Worm (Caenorhabditis elegans) whole organism, mixed stage, embryonic: ENCODE measurements around the gene dnj-5.

ENCODE experiments used
- M03D4.4 ChIP-seq: sonication (generic microtip); optimal IDR thresholded peaks from 2 replicates; lab custom pipeline; 2017; ENCODE audit warnings: mild to moderate bottlenecking, missing genetic modification characterization, missing compliant biosample characterization
- blmp-1 ChIP-seq: fragments of 150-350 bp; optimal IDR thresholded peaks from 2 replicates; lab custom pipeline; 2014; ENCODE audit warnings: missing biosample characterization, missing genetic modification characterization
- ceh-39 ChIP-seq: fragments of 150-350 bp; optimal IDR thresholded peaks from 2 replicates; lab custom pipeline; 2014; ENCODE audit warnings: missing biosample characterization, missing genetic modification characterization
- ceh-43 ChIP-seq: fragments of 200-800 bp; sonication (Bioruptor generic); optimal IDR thresholded peaks from 2 replicates; lab custom pipeline; 2018; ENCODE audit warnings: mild to moderate bottlenecking, missing genetic modification characterization, moderate library complexity, missing compliant biosample characterization
- ceh-83 ChIP-seq: fragments of 200-800 bp; sonication (Bioruptor generic); optimal IDR thresholded peaks from 2 replicates; lab custom pipeline; 2018; ENCODE audit warnings: mild to moderate bottlenecking, missing genetic modification characterization, missing compliant biosample characterization
- ces-1 ChIP-seq: fragments of 150-350 bp; optimal IDR thresholded peaks from 2 replicates; lab custom pipeline; 2014; ENCODE audit warnings: missing biosample characterization, missing genetic modification reagents, missing genetic modification characterization
- drap-1 ChIP-seq: fragments of 200-800 bp; sonication (Bioruptor generic); optimal IDR thresholded peaks from 3 replicates; lab custom pipeline; 2018; ENCODE audit warnings: mild to moderate bottlenecking, missing genetic modification characterization, missing compliant biosample characterization
- elt-1 ChIP-seq: sonication (generic microtip); optimal IDR thresholded peaks from 2 replicates; lab custom pipeline; 2017; ENCODE audit warnings: missing genetic modification characterization, mild to moderate bottlenecking, missing compliant biosample characterization, antibody characterized with exemption, moderate library complexity, borderline replicate concordance; ENCODE audit not compliant: insufficient read depth
- elt-3 ChIP-seq: fragments of 150-350 bp; optimal IDR thresholded peaks from 2 replicates; lab custom pipeline; 2014; ENCODE audit warnings: missing biosample characterization, missing genetic modification characterization
- flh-1 ChIP-seq: fragments of 200-800 bp; sonication (Bioruptor generic); optimal IDR thresholded peaks from 2 replicates; lab custom pipeline; 2018; ENCODE audit warnings: mild to moderate bottlenecking, missing genetic modification characterization, moderate library complexity, missing compliant biosample characterization
- ham-2 ChIP-seq: fragments of 200-800 bp; sonication (Bioruptor generic); optimal IDR thresholded peaks from 2 replicates; lab custom pipeline; 2018; ENCODE audit warnings: mild to moderate bottlenecking, missing genetic modification characterization, missing compliant biosample characterization
- hlh-1 ChIP-seq: fragments of 150-350 bp; optimal IDR thresholded peaks from 2 replicates; lab custom pipeline; 2014; ENCODE audit warnings: missing biosample characterization, missing genetic modification reagents, missing genetic modification characterization
- lin-13 ChIP-seq: fragments of 150-350 bp; optimal IDR thresholded peaks from 2 replicates; lab custom pipeline; 2014; ENCODE audit warnings: missing biosample characterization, missing genetic modification characterization
- lin-32 ChIP-seq: fragments of 200-800 bp; sonication (Bioruptor generic); optimal IDR thresholded peaks from 2 replicates; lab custom pipeline; 2018; ENCODE audit warnings: mild to moderate bottlenecking, missing genetic modification characterization, missing compliant biosample characterization
- lsy-2 ChIP-seq: fragments of 150-350 bp; optimal IDR thresholded peaks from 2 replicates; lab custom pipeline; 2014; ENCODE audit warnings: missing biosample characterization, missing genetic modification characterization
- mab-5 ChIP-seq: fragments of 150-350 bp; optimal IDR thresholded peaks from 2 replicates; lab custom pipeline; 2014; ENCODE audit warnings: missing biosample characterization, missing genetic modification characterization
- mep-1 ChIP-seq: fragments of 150-350 bp; optimal IDR thresholded peaks from 2 replicates; lab custom pipeline; 2017; ENCODE audit warnings: missing biosample characterization, missing genetic modification reagents, missing genetic modification characterization, inconsistent platforms
- mls-2 ChIP-seq: sonication (generic microtip); optimal IDR thresholded peaks from 2 replicates; lab custom pipeline; 2016; ENCODE audit warnings: mild to moderate bottlenecking, missing genetic modification characterization, moderate library complexity, missing compliant biosample characterization
- nhr-12 ChIP-seq: fragments of 150-350 bp; optimal IDR thresholded peaks from 2 replicates; lab custom pipeline; 2014; ENCODE audit warnings: missing biosample characterization, missing genetic modification characterization
- nhr-2 ChIP-seq: fragments of 150-350 bp; optimal IDR thresholded peaks from 2 replicates; lab custom pipeline; 2014; ENCODE audit warnings: missing biosample characterization, missing genetic modification characterization
- nhr-237 ChIP-seq: fragments of 150-350 bp; optimal IDR thresholded peaks from 2 replicates; lab custom pipeline; 2014; ENCODE audit warnings: missing biosample characterization, missing genetic modification characterization
- nhr-28 ChIP-seq: fragments of 150-350 bp; optimal IDR thresholded peaks from 2 replicates; lab custom pipeline; 2014; ENCODE audit warnings: missing biosample characterization, missing genetic modification characterization
- nhr-76 ChIP-seq: sonication (generic microtip); optimal IDR thresholded peaks from 2 replicates; lab custom pipeline; 2017; ENCODE audit warnings: missing biosample characterization, missing genetic modification characterization
- pha-4 ChIP-seq: fragments of 150-350 bp; optimal IDR thresholded peaks from 2 replicates; lab custom pipeline; 2018; ENCODE audit warnings: missing biosample characterization, missing genetic modification reagents, missing genetic modification characterization
- sem-2 ChIP-seq: fragments of 200-800 bp; sonication (Bioruptor generic); optimal IDR thresholded peaks from 2 replicates; lab custom pipeline; 2018; ENCODE audit warnings: mild to moderate bottlenecking, missing genetic modification characterization, missing compliant biosample characterization
- snpc-4 ChIP-seq: fragments of 150-350 bp; optimal IDR thresholded peaks from 2 replicates; lab custom pipeline; 2014; ENCODE audit warnings: missing biosample characterization, missing genetic modification characterization
- sptf-1 ChIP-seq: sonication (generic microtip); optimal IDR thresholded peaks from 2 replicates; lab custom pipeline; 2017; ENCODE audit warnings: mild to moderate bottlenecking, missing genetic modification characterization, moderate library complexity, missing compliant biosample characterization
- tbx-8 ChIP-seq: fragments of 200-800 bp; sonication (Bioruptor generic); optimal IDR thresholded peaks from 2 replicates; lab custom pipeline; 2018; ENCODE audit warnings: mild to moderate bottlenecking, missing genetic modification characterization, moderate library complexity, missing compliant biosample characterization
- unc-120 ChIP-seq: sonication (generic microtip); optimal IDR thresholded peaks from 2 replicates; lab custom pipeline; 2017; ENCODE audit warnings: missing genetic modification characterization, missing compliant biosample characterization; ENCODE audit not compliant: poor library complexity, severe bottlenecking
- unc-39 ChIP-seq: fragments of 150-350 bp; optimal IDR thresholded peaks from 2 replicates; lab custom pipeline; 2014; ENCODE audit warnings: missing biosample characterization, missing genetic modification characterization
- unc-62 ChIP-seq: fragments of 150-350 bp; optimal IDR thresholded peaks from 2 replicates; lab custom pipeline; 2014; ENCODE audit warnings: missing biosample characterization, missing genetic modification reagents, missing genetic modification characterization
- zip-8 ChIP-seq: fragments of 150-350 bp; optimal IDR thresholded peaks from 2 replicates; lab custom pipeline; 2014; ENCODE audit warnings: missing biosample characterization, missing genetic modification characterization
- ztf-11 ChIP-seq: fragments of 150-350 bp; optimal IDR thresholded peaks from 2 replicates; lab custom pipeline; 2014; ENCODE audit warnings: missing biosample characterization, missing genetic modification characterization

dnj-5 gene

ce11 chrII:6876957-6877356, 18.9 kb upstream of the dnj-5 start, which contains the start of gene slc-36.5:
TSS of gene slc-36.5 (minus strand) at chrII:6877057.
- TF ChIP-seq hlh-1 (no peak), nhr-237 (no peak), ceh-83 (no peak), ztf-11 (tag; lab: Kevin White, UChicago) (no peak), mls-2 (tag; lab: Kevin White, UChicago) (no peak), lsy-2 (tag; lab: Kevin White, UChicago) (no peak), blmp-1 (no peak), ceh-39 (tag; lab: Kevin White, UChicago) (no peak), snpc-4 (tag; lab: Kevin White, UChicago) (no peak)

ce11 chrII:6872493-6872892, 14.4 kb upstream of the dnj-5 start, which contains the start of gene C44B7.5:
TSS of gene C44B7.5 (minus strand) at chrII:6872593.
- no peak for TF ChIP-seq lin-32
- no peak for TF ChIP-seq ces-1 (GFP tag; lab: Kevin White, UChicago)
- no peak for TF ChIP-seq elt-1
- TF ChIP-seq hlh-1: no peak
- no peak for TF ChIP-seq zip-8 (tag; lab: Kevin White, UChicago)
- no peak for TF ChIP-seq unc-120
- no peak for TF ChIP-seq nhr-237
- no peak for TF ChIP-seq blmp-1

- TF ChIP-seq mep-1 (no peak), flh-1 (no peak), hlh-1 (peak; percentile 62)
- TF ChIP-seq, all 35 proteins: peak for 1
Measured at ce11 chrII:6870803-6871202, 12.7 kb upstream of the dnj-5 start, which contains the start of gene clhm-1. TSS of gene clhm-1 (minus strand) at chrII:6871009.

DNA sequence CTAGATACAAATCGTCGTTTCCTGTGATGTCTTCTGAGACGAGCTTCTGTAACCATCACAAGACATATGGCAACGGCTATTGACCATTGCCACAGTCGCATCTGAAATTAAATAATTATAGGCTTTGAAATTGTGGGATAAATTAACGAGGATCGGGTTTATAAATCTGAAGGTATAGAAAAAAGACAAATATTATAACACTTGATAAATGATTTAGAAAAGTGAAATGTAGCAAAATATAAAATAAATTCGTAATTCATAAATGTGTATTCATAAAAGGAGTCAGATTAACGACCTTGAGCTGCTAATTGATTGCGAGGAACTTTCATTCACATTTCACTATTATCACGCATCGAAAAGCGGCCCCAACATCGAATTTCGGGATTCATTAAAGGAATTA, 5.6 kb upstream of the dnj-5 start, which contains the start of gene aff-1:
Gene aff-1 (minus strand): TSS at position 101 of the 400 bp plus-strand sequence.
- TF ChIP-seq pha-4 (tag; lab: Kevin White, UChicago) (no peak), sptf-1 (tag; lab: Kevin White, UChicago) (no peak), nhr-76 (no peak), nhr-28 (tag; lab: Kevin White, UChicago) (no peak), sem-2 (GFP tag; lab: Kevin White, UChicago) (no peak), elt-1 (no peak), lin-32 (no peak), lsy-2 (tag; lab: Kevin White, UChicago) (no peak), flh-1 (no peak), ceh-83 (no peak), M03D4.4 (no peak), nhr-2 (tag; lab: Kevin White, UChicago) (no peak), unc-39 (tag; lab: Kevin White, UChicago) (no peak), snpc-4 (tag; lab: Kevin White, UChicago) (no peak), elt-3 (tag; lab: Kevin White, UChicago) (no peak), hlh-1 (no peak), mep-1 (no peak), tbx-8 (GFP tag; lab: Kevin White, UChicago) (no peak)

DNA sequence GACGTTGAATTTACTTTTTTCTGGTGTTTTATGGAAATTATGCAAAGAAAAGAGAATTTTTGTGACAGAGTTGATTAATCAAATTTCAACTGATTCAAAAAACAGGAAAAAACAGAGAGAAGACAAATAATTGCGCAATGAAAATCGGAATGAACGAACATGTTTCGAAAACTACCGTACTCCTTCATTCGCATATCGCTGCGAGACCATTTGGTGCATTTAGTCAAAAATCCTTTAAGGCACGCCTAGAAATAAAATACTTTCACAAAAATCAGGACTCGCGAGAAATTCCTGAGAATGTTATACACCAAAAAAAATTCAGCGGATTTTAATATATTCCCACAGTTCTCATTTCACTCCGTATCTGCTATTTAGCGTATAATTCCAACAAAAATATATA, 1.9 kb upstream of the dnj-5 start:
- TF ChIP-seq M03D4.4 (no peak), lin-13 (no peak), unc-62 (GFP tag; lab: Kevin White, UChicago) (no peak), nhr-76 (no peak), blmp-1 (no peak), ceh-83 (no peak), ztf-11 (tag; lab: Kevin White, UChicago) (no peak), lin-32 (no peak), hlh-1 (no peak), mab-5 (tag; lab: Kevin White, UChicago) (no peak), ceh-43 (GFP tag; lab: Kevin White, UChicago) (no peak), unc-39 (tag; lab: Kevin White, UChicago) (no peak), ceh-39 (tag; lab: Kevin White, UChicago) (no peak), nhr-28 (tag; lab: Kevin White, UChicago) (no peak), unc-120 (no peak), sptf-1 (tag; lab: Kevin White, UChicago) (no peak), sem-2 (GFP tag; lab: Kevin White, UChicago) (no peak), elt-3 (tag; lab: Kevin White, UChicago) (no peak), ces-1 (GFP tag; lab: Kevin White, UChicago) (no peak)
- TF ChIP-seq, all 35 proteins: peak for 0

DNA sequence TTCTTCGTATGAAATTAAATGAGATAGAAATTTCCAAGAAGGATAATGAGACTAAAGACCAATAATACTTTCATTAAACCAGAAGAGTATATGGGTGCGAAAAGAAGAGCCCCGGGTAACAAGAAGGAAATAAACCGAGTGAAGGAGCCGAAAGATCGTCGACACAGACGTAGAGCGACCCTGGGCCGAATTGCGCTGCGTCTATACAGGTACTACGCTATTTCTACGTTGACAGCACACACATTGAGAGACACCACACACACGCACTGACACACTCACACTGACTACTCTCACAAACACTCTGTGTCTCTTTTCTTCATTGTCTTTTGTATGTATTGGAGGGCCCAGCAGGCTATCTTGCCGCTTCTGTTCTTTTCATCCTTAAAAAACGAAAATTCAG, 734 bp upstream of the dnj-5 start:
- TF ChIP-seq snpc-4 (tag; lab: Kevin White, UChicago) (no peak), mls-2 (tag; lab: Kevin White, UChicago) (peak; percentile 80), pha-4 (tag; lab: Kevin White, UChicago) (peak; percentile 75), lin-13 (peak; percentile 62), drap-1 (peak; percentile 15), hlh-1 (peak; percentile 10), unc-62 (GFP tag; lab: Kevin White, UChicago) (peak; percentile 57), ham-2 (GFP tag; lab: Kevin White, UChicago) (peak; percentile 46), M03D4.4 (peak; percentile 28), mep-1 (peak; percentile 17), sptf-1 (tag; lab: Kevin White, UChicago) (peak; percentile 71), nhr-237 (peak; percentile 30), nhr-12 (tag; lab: Kevin White, UChicago) (no peak), ces-1 (GFP tag; lab: Kevin White, UChicago) (peak; percentile 65), zip-8 (tag; lab: Kevin White, UChicago) (no peak), unc-120 (peak; percentile 38), flh-1 (no peak)
